Fruit fly (Drosophila melanogaster) S2 (cell line): ENCODE data around the gene CG42779.

Experiments used
- CG8478 ChIP-seq: fragments of >200 bp; optimal IDR thresholded peaks from 2 replicates; lab custom pipeline; 2018
- CTCF ChIP-seq, 2 experiments: fragments of >200 bp; optimal IDR thresholded peaks; 2 replicates each; lab custom pipeline; 2018

- TF ChIP-seq CG8478 (lab: Kevin White, UChicago) (no peak), CTCF (optimal IDR thresholded peaks at IDR 0.05; lab: Kevin White, UChicago) (no peak)
Observed at dm6 chr3R:17130326-17130725, 8.9 kb downstream of the CG42779 start, which contains the start of gene CG17475.
